Fruit fly (Drosophila melanogaster): ENCODE measurements around the gene hth.

Gene hth

dm6 chr3R:10628234-10628633, 11.1 kb downstream of the hth start (continued):
- no peak for TF ChIP-seq CG15514 (GFP tag; optimal IDR thresholded peaks at IDR 0.05)
- TF ChIP-seq fru (optimal IDR thresholded peaks at IDR 0.05), result no peak
- TF ChIP-seq stwl (tag; optimal IDR thresholded peaks at IDR 0.05), result no peak
- peak; percentile 2 for TF ChIP-seq PHDP (tag; optimal IDR thresholded peaks at IDR 0.05)
- peak; percentile 43 for TF ChIP-seq Hsf (GFP tag; optimal IDR thresholded peaks at IDR 0.05)
- TF ChIP-seq CG17385 (GFP tag; optimal IDR thresholded peaks at IDR 0.05), result no peak
- no peak for TF ChIP-seq zf30C (GFP tag; optimal IDR thresholded peaks at IDR 0.05)
- no peak for TF ChIP-seq Mes4 (GFP tag; optimal IDR thresholded peaks at IDR 0.05)
- TF ChIP-seq Pdp1 (GFP tag; optimal IDR thresholded peaks at IDR 0.05), result peak; percentile 14 to 28
- no peak for TF ChIP-seq CG2129 (GFP tag; IDR thresholded peaks at IDR 0.05; ENCODE audit: partially characterized antibody)
- TF ChIP-seq Ptx1 (GFP tag; IDR thresholded peaks at IDR 0.05), result peak; percentile 51
- no peak for TF ChIP-seq toy (GFP tag; IDR thresholded peaks at IDR 0.05)
- TF ChIP-seq CG13624 (GFP tag; optimal IDR thresholded peaks at IDR 0.05), result no peak
- no peak for TF ChIP-seq cas (GFP tag; IDR thresholded peaks at IDR 0.05)
- peak; percentile 2 for TF ChIP-seq CG12942 (GFP tag; optimal IDR thresholded peaks at IDR 0.05)

DNA sequence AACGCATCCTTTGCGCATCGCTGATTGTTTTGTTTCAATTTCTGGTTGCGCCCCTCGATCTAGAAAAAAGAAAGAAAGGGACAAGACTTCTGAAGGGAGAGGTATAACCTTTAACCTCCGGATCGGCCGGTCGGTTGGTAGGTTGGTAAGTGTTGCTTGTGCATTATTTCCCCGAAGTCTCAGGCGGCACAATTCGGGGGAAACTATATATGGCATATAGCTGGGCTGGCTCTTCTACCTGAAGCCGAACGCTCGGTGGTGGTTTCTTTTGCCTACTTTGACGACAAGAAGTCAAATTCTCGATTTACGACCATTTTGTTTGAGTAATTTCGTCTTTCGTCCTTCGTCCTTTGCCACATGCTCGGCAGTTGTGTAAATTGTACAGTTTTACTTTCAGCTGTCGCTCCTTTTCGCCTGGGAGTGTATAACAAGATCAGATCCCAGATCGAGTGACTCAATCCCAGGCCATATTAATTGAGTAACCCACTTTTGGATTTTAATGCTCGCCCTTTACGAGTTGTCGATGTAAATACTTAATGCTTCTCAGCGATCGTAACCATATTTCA, 12.7 kb downstream of the hth start:
- peak; percentile 92 for TF ChIP-seq pros (GFP tag; optimal IDR thresholded peaks at IDR 0.05)
- no peak for TF ChIP-seq Hr39 (optimal IDR thresholded peaks at IDR 0.05)
- TF ChIP-seq CG15479 (GFP tag; optimal IDR thresholded peaks at IDR 0.05), result peak; percentile 56
- TF ChIP-seq CG32772 (GFP tag; IDR thresholded peaks at IDR 0.05), result no peak
- peak; percentile 80 for TF ChIP-seq kni (GFP tag; optimal IDR thresholded peaks at IDR 0.05)
- 0 out of 3 replicates have a peak, but pooled peaks have one; percentile 22 for TF ChIP-seq CG6791 (GFP tag; IDR thresholded peaks at IDR 0.05; ENCODE audit: partially characterized antibody)
- peak; percentile 44 for TF ChIP-seq sens (GFP tag)
- peak in 1 of 3 experiments; percentile 51 for TF ChIP-seq Stat92E (GFP tag; optimal IDR thresholded peaks at IDR 0.05)
- TF ChIP-seq Kr (GFP tag; optimal IDR thresholded peaks at IDR 0.05), result peak; percentile 21
- peak; percentile 64 for TF ChIP-seq cad (GFP tag; optimal IDR thresholded peaks at IDR 0.05)
- TF ChIP-seq tll (GFP tag; optimal IDR thresholded peaks at IDR 0.05), result peak in 1 of 2 experiments; percentile 99
- peak; percentile 16 for TF ChIP-seq sqz (GFP tag; optimal IDR thresholded peaks at IDR 0.05)
- no peak for TF ChIP-seq hbn (GFP tag; IDR thresholded peaks at IDR 0.05; ENCODE audit: partially characterized antibody)
- peak; percentile 55 for TF ChIP-seq ac (GFP tag; optimal IDR thresholded peaks at IDR 0.05)
- TF ChIP-seq twi (tag; optimal IDR thresholded peaks at IDR 0.05), result peak; percentile 91
- TF ChIP-seq bcd (GFP tag; optimal IDR thresholded peaks at IDR 0.05), result no peak

DNA sequence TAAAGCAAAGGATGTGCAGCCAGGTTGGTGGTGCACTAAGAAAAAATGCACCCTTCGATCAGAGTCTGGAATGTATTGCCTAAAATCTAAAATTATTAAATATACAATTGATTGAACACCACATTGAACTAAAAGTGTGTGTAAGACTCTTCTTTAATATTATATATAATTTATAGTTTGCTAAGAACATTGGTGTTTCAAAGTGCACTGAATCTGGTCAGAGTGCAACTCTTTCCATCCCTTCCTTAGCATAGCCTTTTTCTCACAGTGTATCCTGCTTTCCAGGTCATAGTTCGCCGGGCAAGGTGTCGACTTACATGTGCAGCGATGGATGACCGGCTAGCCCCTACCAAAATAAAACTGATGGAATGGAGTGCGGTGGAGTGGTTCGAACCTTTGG, 13.3 kb downstream of the hth start:
- TF ChIP-seq phol (tag; optimal IDR thresholded peaks at IDR 0.05) (peak; percentile 67), CG15696 (tag; optimal IDR thresholded peaks at IDR 0.05) (peak; percentile 96), CoRest (tag; optimal IDR thresholded peaks at IDR 0.05) (peak; percentile 22), D (optimal IDR thresholded peaks at IDR 0.05) (no peak), D (GFP tag; optimal IDR thresholded peaks at IDR 0.05) (peak; percentile 31), CG4820 (GFP tag; optimal IDR thresholded peaks at IDR 0.05) (peak; percentile 24), Hsf (GFP tag; optimal IDR thresholded peaks at IDR 0.05) (peak; percentile 13), CG4854 (GFP tag; optimal IDR thresholded peaks at IDR 0.05) (no peak), fd102C (GFP tag; optimal IDR thresholded peaks at IDR 0.05) (peak; percentile 90), Oli (tag; optimal IDR thresholded peaks at IDR 0.05) (peak; percentile 19), cwo (GFP tag; optimal IDR thresholded peaks at IDR 0.05) (no peak), lmd (GFP tag; IDR thresholded peaks at IDR 0.05) (no peak), CG1233 (GFP tag; optimal IDR thresholded peaks at IDR 0.05) (peak; percentile 22), cas (GFP tag; IDR thresholded peaks at IDR 0.05) (no peak), CG6175 (GFP tag; IDR thresholded peaks at IDR 0.05) (no peak), tll (GFP tag; optimal IDR thresholded peaks at IDR 0.05) (peak in 1 of 2 experiments; percentile 2), nmo (GFP tag; optimal IDR thresholded peaks at IDR 0.05) (peak; percentile 38), Nf-YA (GFP tag; IDR thresholded peaks at IDR 0.05) (no peak), Ssrp (tag; optimal IDR thresholded peaks at IDR 0.05) (peak; percentile 27), chn (GFP tag; optimal IDR thresholded peaks at IDR 0.05) (peak; percentile 16), CG30431 (GFP tag; optimal IDR thresholded peaks at IDR 0.05) (peak; percentile 67)

Data from whole organism, embryonic.